Worm (Caenorhabditis elegans) whole organism, early embryonic: ENCODE results near the gene unc-82.
"Not testable (repeated sequence)": the region's sequence is repeated elsewhere in the genome, so short reads cannot be mapped to it uniquely, and the experiment has no call there.

ENCODE experiments used
- B0310.2 ChIP-seq: sonication (generic microtip); optimal IDR thresholded peaks from 2 replicates; lab custom pipeline; 2016; ENCODE audit warnings: mild to moderate bottlenecking, missing genetic modification characterization, missing compliant biosample characterization
- F13C5.2 ChIP-seq: sonication (generic microtip); optimal IDR thresholded peaks from 2 replicates; lab custom pipeline; 2017; ENCODE audit warnings: mild to moderate bottlenecking, missing genetic modification characterization, inconsistent platforms, missing compliant biosample characterization
- aly-1 ChIP-seq: sonication (generic microtip); optimal IDR thresholded peaks from 2 replicates; lab custom pipeline; 2016; ENCODE audit warnings: missing genetic modification characterization, missing compliant biosample characterization
- ama-1 ChIP-seq: fragments of 150-350 bp; optimal IDR thresholded peaks from 2 replicates; lab custom pipeline; 2014
- ceh-13 ChIP-seq: fragments of 200-800 bp; sonication (Bioruptor generic); optimal IDR thresholded peaks from 2 replicates; lab custom pipeline; 2018; ENCODE audit warnings: mild to moderate bottlenecking, missing genetic modification characterization, missing compliant biosample characterization
- ceh-36 ChIP-seq: sonication (generic microtip); optimal IDR thresholded peaks from 2 replicates; lab custom pipeline; 2016; ENCODE audit warnings: missing genetic modification characterization, inconsistent platforms, missing compliant biosample characterization
- ets-7 ChIP-seq: sonication (generic microtip); optimal IDR thresholded peaks from 2 replicates; lab custom pipeline; 2016; ENCODE audit warnings: missing genotype, missing genetic modification characterization, missing compliant biosample characterization
- flt-1 ChIP-seq: fragments of 200-800 bp; sonication (Bioruptor generic); IDR thresholded peaks from 2 replicates; pipeline ENCODE4 v1.3.6; 2022; ENCODE audit warnings: missing genetic modification characterization, missing compliant biosample characterization
- hmbx-1 ChIP-seq: sonication (generic microtip); optimal IDR thresholded peaks from 2 replicates; lab custom pipeline; 2016; ENCODE audit warnings: mild to moderate bottlenecking, missing genetic modification characterization, missing compliant biosample characterization
- hmg-4 ChIP-seq: fragments of 200-800 bp; sonication (Bioruptor generic); optimal IDR thresholded peaks from 2 replicates; lab custom pipeline; 2018; ENCODE audit warnings: mild to moderate bottlenecking, missing genetic modification characterization, missing compliant biosample characterization
- hnd-1 ChIP-seq: sonication (generic microtip); optimal IDR thresholded peaks from 2 replicates; lab custom pipeline; 2016; ENCODE audit warnings: missing genetic modification characterization, missing compliant biosample characterization
- pes-1 ChIP-seq: fragments of 200-800 bp; sonication (Bioruptor generic); IDR thresholded peaks from 2 replicates; pipeline ENCODE4 v1.3.6; 2022; ENCODE audit warnings: missing genetic modification reagents, missing genetic modification characterization, missing compliant biosample characterization
- scrt-1 ChIP-seq: fragments of 200-800 bp; sonication (Bioruptor generic); IDR thresholded peaks from 2 replicates; pipeline ENCODE4 v1.3.6; 2022; ENCODE audit warnings: missing genetic modification characterization, missing compliant biosample characterization
- sea-1 ChIP-seq: fragments of 200-800 bp; sonication (Bioruptor generic); conservative IDR thresholded peaks from 2 replicates; pipeline ENCODE4 v1.3.6; 2022; ENCODE audit warnings: missing genetic modification characterization, missing compliant biosample characterization
- tbx-11 ChIP-seq: fragments of 200-800 bp; sonication (Bioruptor generic); IDR thresholded peaks from 2 replicates; pipeline ENCODE4 v1.3.6; 2022; ENCODE audit warnings: missing genetic modification characterization, missing compliant biosample characterization
- tbx-37 ChIP-seq: fragments of 200-800 bp; sonication (Bioruptor generic); conservative IDR thresholded peaks from 2 replicates; pipeline ENCODE4 v1.3.6; 2022; ENCODE audit warnings: missing genetic modification reagents, missing genetic modification characterization, missing compliant biosample characterization
- tra-4 ChIP-seq: sonication (generic microtip); optimal IDR thresholded peaks from 2 replicates; lab custom pipeline; 2017; ENCODE audit warnings: missing genetic modification characterization, missing compliant biosample characterization

unc-82 gene

ce11 chrIV:7424198-7424597, at the start of gene unc-82:
TSS of gene unc-82 (plus strand) at chrIV:7424498.
- no peak for TF ChIP-seq B0310.2 (tag; lab: Kevin White, UChicago)
- no peak for TF ChIP-seq ceh-13 (GFP tag; lab: Kevin White, UChicago)
- no peak for TF ChIP-seq ceh-36
- no peak for TF ChIP-seq tra-4 (tag; lab: Kevin White, UChicago)
- TF ChIP-seq scrt-1 (GFP tag; lab: Robert Waterston, UW): no peak
- TF ChIP-seq tbx-37 (GFP tag; lab: Robert Waterston, UW): no peak

- not testable (repeated sequence) for TF ChIP-seq hmbx-1 (tag; lab: Kevin White, UChicago); flt-1 (GFP tag; lab: Robert Waterston, UW); F13C5.2 (tag; lab: Kevin White, UChicago)
Measured at ce11 chrIV:7374847-7375246, 49.5 kb upstream of the unc-82 start, which contains the start of gene T12B3.3. TSS of gene T12B3.3 (plus strand) at chrIV:7375147.

ce11 chrIV:7376511-7376910, 47.8 kb upstream of the unc-82 start, which contains the start of gene T12B3.2:
TSS of gene T12B3.2 (plus strand) at chrIV:7376811.
- TF ChIP-seq sea-1 (GFP tag; lab: Robert Waterston, UW) (no peak), ama-1 (lab: Kevin White, UChicago) (no peak), B0310.2 (tag; lab: Kevin White, UChicago) (no peak), ceh-36 (no peak), ets-7 (tag; lab: Kevin White, UChicago) (no peak), scrt-1 (GFP tag; lab: Robert Waterston, UW) (no peak), F13C5.2 (tag; lab: Kevin White, UChicago) (no peak), tbx-37 (GFP tag; lab: Robert Waterston, UW) (no peak), ceh-13 (GFP tag; lab: Kevin White, UChicago) (no peak), hmbx-1 (tag; lab: Kevin White, UChicago) (no peak), tra-4 (tag; lab: Kevin White, UChicago) (no peak), tbx-11 (GFP tag; lab: Robert Waterston, UW) (no peak), hnd-1 (no peak), pes-1 (no peak), flt-1 (GFP tag; lab: Robert Waterston, UW) (no peak), hmg-4 (GFP tag; lab: Kevin White, UChicago) (no peak), aly-1 (tag; lab: Kevin White, UChicago) (no peak)

- TF ChIP-seq pes-1: no peak
- TF ChIP-seq sea-1 (GFP tag; lab: Robert Waterston, UW): no peak
- TF ChIP-seq hnd-1: no peak
- no peak for TF ChIP-seq tra-4 (tag; lab: Kevin White, UChicago)
- TF ChIP-seq scrt-1 (GFP tag; lab: Robert Waterston, UW): no peak
- no peak for TF ChIP-seq F13C5.2 (tag; lab: Kevin White, UChicago)
- TF ChIP-seq tbx-37 (GFP tag; lab: Robert Waterston, UW): no peak
- TF ChIP-seq B0310.2 (tag; lab: Kevin White, UChicago): no peak
- TF ChIP-seq ets-7 (tag; lab: Kevin White, UChicago): no peak
Measured at ce11 chrIV:7381754-7382153, 42.5 kb upstream of the unc-82 start, which contains the start of gene ptp-8. TSS of gene ptp-8 (plus strand) at chrIV:7382054.

- TF ChIP-seq F13C5.2 (tag; lab: Kevin White, UChicago): peak; percentile 46
- no peak for TF ChIP-seq tbx-37 (GFP tag; lab: Robert Waterston, UW)
Measured at ce11 chrIV:7386835-7387551, 37.3 kb upstream of the unc-82 start.

ce11 chrIV:7388843-7389242, 35.5 kb upstream of the unc-82 start, which contains the start of gene mob-3:
TSS of gene mob-3 (minus strand) at chrIV:7388943.
- TF ChIP-seq scrt-1 (GFP tag; lab: Robert Waterston, UW): no peak
- TF ChIP-seq tbx-11 (GFP tag; lab: Robert Waterston, UW): no peak
- no peak for TF ChIP-seq ets-7 (tag; lab: Kevin White, UChicago)
- TF ChIP-seq ceh-36: no peak
- no peak for TF ChIP-seq F13C5.2 (tag; lab: Kevin White, UChicago)
- no peak for TF ChIP-seq hnd-1
- TF ChIP-seq ama-1 (lab: Kevin White, UChicago): no peak
- TF ChIP-seq hmbx-1 (tag; lab: Kevin White, UChicago): no peak
- TF ChIP-seq flt-1 (GFP tag; lab: Robert Waterston, UW): no peak
- no peak for TF ChIP-seq B0310.2 (tag; lab: Kevin White, UChicago)
- no peak for TF ChIP-seq pes-1
- TF ChIP-seq sea-1 (GFP tag; lab: Robert Waterston, UW): no peak
- no peak for TF ChIP-seq ceh-13 (GFP tag; lab: Kevin White, UChicago)

ce11 chrIV:7389719-7390118, 34.6 kb upstream of the unc-82 start:
- no peak for TF ChIP-seq B0310.2 (tag; lab: Kevin White, UChicago)
- no peak for TF ChIP-seq flt-1 (GFP tag; lab: Robert Waterston, UW)
- no peak for TF ChIP-seq F13C5.2 (tag; lab: Kevin White, UChicago)
- TF ChIP-seq hnd-1: no peak
- no peak for TF ChIP-seq pes-1
- no peak for TF ChIP-seq ets-7 (tag; lab: Kevin White, UChicago)
- no peak for TF ChIP-seq tbx-37 (GFP tag; lab: Robert Waterston, UW)
- no peak for TF ChIP-seq ama-1 (lab: Kevin White, UChicago)
- TF ChIP-seq ceh-13 (GFP tag; lab: Kevin White, UChicago): no peak
